Worm (Caenorhabditis elegans) whole organism, midembryonic: ENCODE results near the gene dis-3.

Experiments used
- T22C8.4 ChIP-seq: fragments of 200-800 bp; sonication (Bioruptor generic); IDR thresholded peaks from 2 replicates; pipeline ENCODE4 v1.3.6; 2022; ENCODE audit warnings: missing genetic modification characterization, missing compliant biosample characterization
- cog-1 ChIP-seq: sonication (generic microtip); optimal IDR thresholded peaks from 2 replicates; lab custom pipeline; 2016; ENCODE audit warnings: missing genetic modification characterization, missing compliant biosample characterization
- flt-1 ChIP-seq: fragments of 200-800 bp; sonication (Bioruptor generic); IDR thresholded peaks from 2 replicates; pipeline ENCODE4 v1.3.6; 2022; ENCODE audit warnings: missing genetic modification characterization, missing compliant biosample characterization
- klf-2 ChIP-seq: fragments of 200-800 bp; sonication (Bioruptor generic); conservative IDR thresholded peaks from 2 replicates; pipeline ENCODE4 v1.3.6; 2022; ENCODE audit warnings: missing genetic modification reagents, missing genetic modification characterization, missing compliant biosample characterization
- med-1 ChIP-seq: sonication (generic microtip); optimal IDR thresholded peaks from 2 replicates; lab custom pipeline; 2017; ENCODE audit warnings: missing genetic modification characterization, mild to moderate bottlenecking, missing compliant biosample characterization, antibody characterized with exemption, missing genetic modification reagents; ENCODE audit not compliant: insufficient read depth
- ref-1 ChIP-seq: fragments of 200-800 bp; sonication (Bioruptor generic); conservative IDR thresholded peaks from 2 replicates; pipeline ENCODE4 v1.3.6; 2022; ENCODE audit warnings: missing genetic modification reagents, missing genetic modification characterization, missing compliant biosample characterization
- tab-1 ChIP-seq: fragments of 200-800 bp; sonication (Bioruptor generic); IDR thresholded peaks from 2 replicates; pipeline ENCODE4 v1.3.6; 2022; ENCODE audit warnings: missing genetic modification characterization, missing compliant biosample characterization
- ztf-23 ChIP-seq: fragments of 200-800 bp; sonication (Bioruptor generic); IDR thresholded peaks from 2 replicates; pipeline ENCODE4 v1.3.6; 2022; ENCODE audit warnings: missing genetic modification reagents, missing genetic modification characterization, missing compliant biosample characterization
- ztf-29 ChIP-seq: fragments of 200-800 bp; sonication (Bioruptor generic); IDR thresholded peaks from 2 replicates; pipeline ENCODE4 v1.3.6; 2022; ENCODE audit warnings: missing genetic modification reagents, missing genetic modification characterization, missing compliant biosample characterization

ce11 chrIV:10115142-10115541 is 18.1 kb downstream of the dis-3 start, which contains the start of gene C04G2.10:
- TF ChIP-seq ref-1 (GFP tag; lab: Robert Waterston, UW) (no peak), cog-1 (no peak), T22C8.4 (GFP tag; lab: Robert Waterston, UW) (no peak), ztf-23 (GFP tag; lab: Robert Waterston, UW) (no peak), med-1 (GFP tag; lab: Kevin White, UChicago) (no peak), flt-1 (GFP tag; lab: Robert Waterston, UW) (no peak), klf-2 (GFP tag; lab: Robert Waterston, UW) (no peak), tab-1 (GFP tag; lab: Robert Waterston, UW) (no peak), ztf-29 (no peak)
